Fruit fly (Drosophila melanogaster) whole organism, embryonic: Measurements from ENCODE around the gene CG42784.
A peak's percentile ranks its signal among the peaks of the same experiment; 100 is the strongest.

Source experiments
- ATbp ChIP-seq: fragments of 200-800 bp; sonication (Bioruptor generic); optimal IDR thresholded peaks from 2 replicates; lab custom pipeline; 2017; ENCODE audit warnings: missing biosample characterization, mild to moderate bottlenecking, missing genetic modification characterization, missing genetic modification reagents
- Abd-B ChIP-seq: fragments of 200-800 bp; sonication (Bioruptor generic); optimal IDR thresholded peaks from 2 replicates; lab custom pipeline; 2018; ENCODE audit warnings: missing biosample characterization, mild to moderate bottlenecking, missing genetic modification characterization, moderate library complexity
- Awh ChIP-seq: fragments of 200-800 bp; sonication (Bioruptor generic); IDR thresholded peaks from 2 replicates; pipeline ENCODE4, ENCODE4 v1.3.6; 2022; ENCODE audit warnings: missing biosample characterization, missing genetic modification characterization
- B-H1 ChIP-seq: fragments of 200-800 bp; sonication (Bioruptor generic); IDR thresholded peaks from 3 replicates; pipeline ENCODE4 v1.3.6; 2022; ENCODE audit warnings: missing biosample characterization, missing genetic modification characterization
- CG10209 ChIP-seq: fragments of 200-800 bp; sonication (Bioruptor generic); optimal IDR thresholded peaks from 3 replicates; lab custom pipeline; 2017; ENCODE audit warnings: missing biosample characterization, mild to moderate bottlenecking, missing genetic modification characterization, missing genetic modification reagents
- CG10366 ChIP-seq: fragments of 200-800 bp; sonication (Bioruptor generic); IDR thresholded peaks from 2 replicates; pipeline ENCODE4 v1.3.6; 2022; ENCODE audit warnings: missing biosample characterization, missing genetic modification characterization
- CG11696 ChIP-seq: fragments of 200-800 bp; sonication (Bioruptor generic); IDR thresholded peaks from 2 replicates; pipeline ENCODE4 v1.3.6; 2022; ENCODE audit warnings: missing biosample characterization, missing genetic modification characterization
- CG12104 ChIP-seq: fragments of 200-800 bp; sonication (Bioruptor generic); optimal IDR thresholded peaks from 3 replicates; lab custom pipeline; 2016; ENCODE audit warnings: missing biosample characterization, missing genetic modification characterization
- CG12299 ChIP-seq: fragments of 200-800 bp; sonication (Bioruptor generic); optimal IDR thresholded peaks from 2 replicates; lab custom pipeline; 2018; ENCODE audit warnings: missing biosample characterization, mild to moderate bottlenecking, missing genetic modification characterization
- CG15601 ChIP-seq: fragments of 200-800 bp; sonication (Bioruptor generic); optimal IDR thresholded peaks from 3 replicates; lab custom pipeline; 2019; ENCODE audit warnings: missing biosample characterization, mild to moderate bottlenecking, missing genetic modification characterization, moderate library complexity
- CG1647 ChIP-seq: fragments of 200-800 bp; sonication (Bioruptor generic); optimal IDR thresholded peaks from 3 replicates; lab custom pipeline; 2016; ENCODE audit warnings: missing biosample characterization, missing genetic modification characterization
- CG18011 ChIP-seq: fragments of 200-800 bp; sonication (Bioruptor generic); optimal IDR thresholded peaks from 2 replicates; lab custom pipeline; 2017; ENCODE audit warnings: missing biosample characterization, missing genetic modification characterization, mild to moderate bottlenecking, moderate library complexity, missing genotype
- CG18764 ChIP-seq: fragments of 200-800 bp; sonication (Bioruptor generic); optimal IDR thresholded peaks from 3 replicates; lab custom pipeline; 2016; ENCODE audit warnings: missing biosample characterization, missing genetic modification characterization
- CG2120 ChIP-seq: fragments of 200-800 bp; sonication (Bioruptor generic); optimal IDR thresholded peaks from 3 replicates; lab custom pipeline; 2016; ENCODE audit warnings: missing biosample characterization, missing genetic modification characterization
- CG2678 ChIP-seq: fragments of 200-800 bp; sonication (Bioruptor generic); optimal IDR thresholded peaks from 3 replicates; lab custom pipeline; 2019; ENCODE audit warnings: missing biosample characterization, mild to moderate bottlenecking, missing genetic modification characterization, moderate library complexity
- CG32767 ChIP-seq: fragments of 200-800 bp; sonication (Bioruptor generic); IDR thresholded peaks from 2 replicates; pipeline ENCODE4 v1.3.6; 2022; ENCODE audit warnings: missing biosample characterization, missing genetic modification characterization
- CG3281 ChIP-seq: fragments of 200-800 bp; sonication (Bioruptor generic); optimal IDR thresholded peaks from 3 replicates; lab custom pipeline; 2017; ENCODE audit warnings: missing biosample characterization, mild to moderate bottlenecking, missing genetic modification characterization
- CG3995 ChIP-seq: fragments of 200-800 bp; sonication (Bioruptor generic); optimal IDR thresholded peaks from 3 replicates; lab custom pipeline; 2016; ENCODE audit warnings: missing biosample characterization, missing genetic modification characterization
- CG43689 ChIP-seq: fragments of 200-800 bp; sonication (Bioruptor generic); IDR thresholded peaks from 2 replicates; pipeline ENCODE4 v1.3.6; 2022; ENCODE audit warnings: missing biosample characterization, missing genetic modification characterization
- CG5953 ChIP-seq: fragments of 200-800 bp; sonication (Bioruptor generic); IDR thresholded peaks from 2 replicates; pipeline ENCODE4 v1.3.6; 2022; ENCODE audit warnings: missing biosample characterization, missing genetic modification characterization
- CG7963 ChIP-seq: fragments of 200-800 bp; sonication (Bioruptor generic); IDR thresholded peaks from 3 replicates; pipeline ENCODE4 v1.3.6; 2022; ENCODE audit warnings: missing biosample characterization, missing genetic modification characterization; ENCODE audit not compliant: partially characterized antibody
- CG8388 ChIP-seq: fragments of 200-800 bp; sonication (Bioruptor generic); optimal IDR thresholded peaks from 2 replicates; lab custom pipeline; 2019; ENCODE audit warnings: missing biosample characterization, mild to moderate bottlenecking, missing genetic modification characterization, moderate library complexity
- CG8478 ChIP-seq: fragments of >200 bp; optimal IDR thresholded peaks from 2 replicates; lab custom pipeline; 2018
- Dip3 ChIP-seq: fragments of 200-800 bp; sonication (Bioruptor generic); optimal IDR thresholded peaks from 3 replicates; lab custom pipeline; 2016; ENCODE audit warnings: missing biosample characterization, missing genetic modification characterization
- Doc2 ChIP-seq: fragments of 200-800 bp; sonication (Bioruptor generic); IDR thresholded peaks from 2 replicates; pipeline ENCODE4 v1.3.6; 2022; ENCODE audit warnings: missing biosample characterization, missing genetic modification characterization
- GATAe ChIP-seq: fragments of 200-800 bp; sonication (Bioruptor generic); conservative IDR thresholded peaks from 2 replicates; pipeline ENCODE4 v1.3.6; 2022; ENCODE audit warnings: missing biosample characterization, missing genetic modification characterization
- HLH4C ChIP-seq: fragments of 200-800 bp; sonication (Bioruptor generic); IDR thresholded peaks from 3 replicates; pipeline ENCODE4 v1.3.6; 2022; ENCODE audit warnings: missing biosample characterization, missing genetic modification characterization; ENCODE audit not compliant: partially characterized antibody
- Kr ChIP-seq: fragments of 200-800 bp; sonication (Bioruptor generic); optimal IDR thresholded peaks from 2 replicates; lab custom pipeline; 2017; ENCODE audit warnings: missing biosample characterization, mild to moderate bottlenecking, missing genetic modification characterization
- Mrtf ChIP-seq: fragments of 200-800 bp; sonication (Bioruptor generic); IDR thresholded peaks from 3 replicates; pipeline ENCODE4 v1.3.6; 2022; ENCODE audit warnings: missing biosample characterization, missing genetic modification characterization
- Nf-YC ChIP-seq: fragments of 200-800 bp; optimal IDR thresholded peaks from 3 replicates; lab custom pipeline; 2019; ENCODE audit warnings: missing biosample characterization, mild to moderate bottlenecking, missing genetic modification characterization, moderate library complexity
- Sry-β ChIP-seq: fragments of 200-800 bp; sonication (Bioruptor generic); optimal IDR thresholded peaks from 2 replicates; lab custom pipeline; 2018; ENCODE audit warnings: missing biosample characterization, mild to moderate bottlenecking, missing genetic modification characterization, moderate library complexity
- btn ChIP-seq: fragments of 200-800 bp; sonication (Bioruptor generic); optimal IDR thresholded peaks from 2 replicates; lab custom pipeline; 2016; ENCODE audit warnings: missing biosample characterization, missing genetic modification characterization
- da ChIP-seq: fragments of 200-800 bp; sonication (Bioruptor generic); optimal IDR thresholded peaks from 2 replicates; lab custom pipeline; 2016; ENCODE audit warnings: missing biosample characterization, missing genetic modification characterization
- gcm ChIP-seq: fragments of 200-800 bp; sonication (Bioruptor generic); optimal IDR thresholded peaks from 2 replicates; lab custom pipeline; 2019; ENCODE audit warnings: missing biosample characterization, mild to moderate bottlenecking, missing genetic modification characterization, moderate library complexity
- grn ChIP-seq: fragments of 200-800 bp; sonication (Bioruptor generic); optimal IDR thresholded peaks from 3 replicates; lab custom pipeline; 2017; ENCODE audit warnings: missing biosample characterization, missing genetic modification characterization
- nau ChIP-seq: fragments of 200-800 bp; sonication (Bioruptor generic); optimal IDR thresholded peaks from 3 replicates; lab custom pipeline; 2017; ENCODE audit warnings: missing biosample characterization, mild to moderate bottlenecking, missing genetic modification characterization, missing genetic modification reagents
- odd ChIP-seq: fragments of 200-800 bp; sonication (Bioruptor generic); optimal IDR thresholded peaks from 2 replicates; lab custom pipeline; 2017; ENCODE audit warnings: missing biosample characterization, mild to moderate bottlenecking, missing genetic modification characterization
- org-1 ChIP-seq: fragments of 200-800 bp; sonication (Bioruptor generic); optimal IDR thresholded peaks from 2 replicates; lab custom pipeline; 2017; ENCODE audit warnings: missing biosample characterization, missing genetic modification characterization
- pb ChIP-seq: fragments of 200-800 bp; sonication (Bioruptor generic); optimal IDR thresholded peaks from 3 replicates; lab custom pipeline; 2016; ENCODE audit warnings: missing biosample characterization, missing genetic modification characterization
- psq ChIP-seq: fragments of 200-800 bp; sonication (Bioruptor generic); optimal IDR thresholded peaks from 2 replicates; lab custom pipeline; 2017; ENCODE audit warnings: missing biosample characterization, missing genetic modification characterization
- pum ChIP-seq: fragments of 200-800 bp; sonication (Bioruptor generic); optimal IDR thresholded peaks from 2 replicates; lab custom pipeline; 2016; ENCODE audit warnings: missing biosample characterization, missing genetic modification characterization
- row ChIP-seq: fragments of 200-800 bp; sonication (Bioruptor generic); IDR thresholded peaks from 3 replicates; pipeline ENCODE4 v1.3.6; 2022; ENCODE audit warnings: missing biosample characterization, missing genetic modification characterization
- sens-2 ChIP-seq: fragments of 200-800 bp; sonication (Bioruptor generic); IDR thresholded peaks from 2 replicates; pipeline ENCODE4 v1.3.6; 2022; ENCODE audit warnings: missing biosample characterization, missing genetic modification characterization
- sima ChIP-seq: fragments of 200-800 bp; sonication (Bioruptor generic); optimal IDR thresholded peaks from 2 replicates; lab custom pipeline; 2016; ENCODE audit warnings: missing biosample characterization, missing genetic modification characterization
- sug ChIP-seq: fragments of 200-800 bp; optimal IDR thresholded peaks from 2 replicates; lab custom pipeline; 2019; ENCODE audit warnings: missing biosample characterization, mild to moderate bottlenecking, missing genetic modification characterization, moderate library complexity
- tin ChIP-seq: fragments of 200-800 bp; sonication (Bioruptor generic); optimal IDR thresholded peaks from 3 replicates; lab custom pipeline; 2016; ENCODE audit warnings: missing biosample characterization, missing genetic modification characterization
- tup ChIP-seq: fragments of 200-800 bp; sonication (Bioruptor generic); optimal IDR thresholded peaks from 2 replicates; lab custom pipeline; 2016; ENCODE audit warnings: missing biosample characterization, mild to moderate bottlenecking, missing genetic modification characterization, moderate library complexity
- twi ChIP-seq: fragments of 200-800 bp; optimal IDR thresholded peaks from 2 replicates; lab custom pipeline; 2019; ENCODE audit warnings: missing biosample characterization, mild to moderate bottlenecking, missing genetic modification characterization, moderate library complexity
- wdn ChIP-seq: fragments of 200-800 bp; sonication (Bioruptor generic); IDR thresholded peaks from 2 replicates; pipeline ENCODE4 v1.3.6; 2022; ENCODE audit warnings: missing biosample characterization, missing genetic modification characterization
- wek ChIP-seq: fragments of 200-800 bp; sonication (Bioruptor generic); optimal IDR thresholded peaks from 3 replicates; lab custom pipeline; 2018; ENCODE audit warnings: missing biosample characterization, mild to moderate bottlenecking, missing genetic modification characterization, moderate library complexity

The CG42784 gene

DNA sequence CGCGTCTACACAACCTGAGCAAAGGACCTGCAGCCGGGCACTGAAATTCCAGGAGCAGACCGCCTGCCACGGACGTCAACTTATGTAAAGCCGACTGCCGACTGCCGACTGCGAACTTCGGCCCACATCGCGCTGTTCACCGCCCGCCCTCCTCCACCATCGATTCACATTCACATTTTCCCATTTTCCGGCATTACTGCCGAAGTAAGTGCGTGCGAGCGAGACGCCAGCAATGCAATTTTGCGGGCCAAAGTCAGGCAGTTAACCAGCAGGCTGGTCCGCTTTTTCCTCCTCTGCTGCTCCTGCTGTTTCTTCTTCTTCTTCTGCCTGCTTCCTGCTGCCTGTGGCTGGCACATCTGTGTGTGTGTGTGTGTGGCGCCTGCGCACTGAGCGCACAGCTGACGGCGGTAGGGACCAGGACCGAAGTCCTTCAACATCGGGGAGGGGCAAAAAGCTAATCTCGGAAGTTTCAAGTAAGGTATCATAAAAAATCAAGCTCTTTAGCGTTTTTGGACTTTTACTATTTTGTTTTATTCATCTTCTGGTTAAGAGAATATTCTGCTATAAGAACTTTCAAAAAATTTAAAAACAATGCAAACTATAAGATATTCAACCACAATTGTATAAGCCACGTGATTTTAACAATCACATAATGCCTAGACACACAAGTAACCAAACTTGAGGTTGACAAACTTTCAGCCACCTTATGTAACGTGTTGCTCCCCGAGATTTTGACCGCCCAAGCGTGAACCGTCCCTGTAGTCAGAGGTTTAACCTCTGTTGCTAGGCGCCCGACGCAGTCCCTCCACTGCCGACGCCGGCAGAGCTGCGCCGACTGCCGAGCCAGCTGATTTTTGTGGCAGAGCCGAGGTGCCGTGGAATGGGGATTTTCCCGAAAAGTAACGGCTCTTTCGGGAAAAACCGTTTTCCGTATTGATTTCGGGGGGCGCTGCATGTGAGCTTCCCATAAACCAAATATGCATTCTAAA is 132.8 kb downstream of the CG42784 start (continued):
- TF ChIP-seq odd (GFP tag; lab: Kevin White, UChicago) (no peak), psq (no peak), Dip3 (peak; percentile 33), CG18011 (no peak), ATbp (GFP tag; lab: Kevin White, UChicago) (no peak), wdn (GFP tag; lab: Robert Waterston, UW) (no peak), gcm (GFP tag; lab: Kevin White, UChicago) (no peak), CG7963 (GFP tag; lab: Robert Waterston, UW) (0 out of 3 replicates have a peak, but pooled peaks have one; percentile 27), CG11696 (GFP tag; lab: Robert Waterston, UW) (no peak), CG2678 (tag; lab: Kevin White, UChicago) (peak; percentile 72), tup (GFP tag; lab: Kevin White, UChicago) (no peak), CG18764 (GFP tag; lab: Kevin White, UChicago) (no peak), tin (GFP tag; lab: Kevin White, UChicago) (peak; percentile 51), CG3995 (GFP tag; lab: Kevin White, UChicago) (no peak), CG2120 (peak; percentile 82), CG5953 (no peak), twi (tag; lab: Kevin White, UChicago) (peak; percentile 14), CG1647 (GFP tag; lab: Kevin White, UChicago) (peak; percentile 14), CG12104 (GFP tag; lab: Kevin White, UChicago) (no peak), pum (peak; percentile 64), row (GFP tag; lab: Robert Waterston, UW) (peak; percentile 73), CG8478 (lab: Kevin White, UChicago) (no peak), sens-2 (no peak), Sry-β (no peak), Abd-B (GFP tag; lab: Kevin White, UChicago) (peak; percentile 38), CG12299 (no peak), CG3281 (GFP tag; lab: Kevin White, UChicago) (peak; percentile 51), grn (GFP tag; lab: Kevin White, UChicago) (no peak), Awh (GFP tag; lab: Robert Waterston, UW) (no peak), CG32767 (GFP tag; lab: Robert Waterston, UW) (no peak), wek (GFP tag; lab: Kevin White, UChicago) (no peak), Mrtf (GFP tag; lab: Robert Waterston, UW) (no peak), CG10366 (no peak; the same call in 1 of the 2 replicates), Kr (GFP tag; lab: Kevin White, UChicago) (no peak), CG8388 (GFP tag; lab: Kevin White, UChicago) (peak; percentile 11), sug (tag; lab: Kevin White, UChicago) (peak; percentile 52), B-H1 (GFP tag; lab: Robert Waterston, UW) (no peak), Doc2 (GFP tag; lab: Robert Waterston, UW) (no peak), Nf-YC (tag; lab: Kevin White, UChicago) (peak; percentile 23), CG15601 (tag; lab: Kevin White, UChicago) (no peak), GATAe (GFP tag; lab: Robert Waterston, UW) (no peak), HLH4C (GFP tag; lab: Robert Waterston, UW) (no peak), CG10209 (GFP tag; lab: Kevin White, UChicago) (peak; percentile 67), btn (GFP tag; lab: Kevin White, UChicago) (no peak), org-1 (GFP tag; lab: Kevin White, UChicago) (peak; percentile 58), pb (GFP tag; lab: Kevin White, UChicago) (peak; percentile 29), CG43689 (GFP tag; lab: Robert Waterston, UW) (no peak), sima (GFP tag; lab: Kevin White, UChicago) (peak; percentile 11), da (no peak), nau (GFP tag; lab: Kevin White, UChicago) (peak; percentile 34)
